Fruit fly (Drosophila melanogaster) whole organism, pupa: ENCODE data around the gene Strip.

ENCODE experiments used
- CG10348 ChIP-seq: fragments of 200-800 bp; sonication (Bioruptor generic); IDR thresholded peaks from 2 replicates; pipeline ENCODE4 v1.3.6; 2022; ENCODE audit warnings: missing biosample characterization, missing genetic modification characterization
- CG12605 ChIP-seq: fragments of 200-800 bp; sonication (Bioruptor generic); IDR thresholded peaks from 2 replicates; pipeline ENCODE4 v1.3.6; 2022; ENCODE audit warnings: missing biosample characterization, missing genetic modification characterization
- CG13204 ChIP-seq: fragments of 200-800 bp; sonication (Bioruptor generic); optimal IDR thresholded peaks from 2 replicates; lab custom pipeline; 2018; ENCODE audit warnings: missing biosample characterization, mild to moderate bottlenecking, missing genetic modification characterization, moderate library complexity
- CG14655 ChIP-seq: fragments of 200-800 bp; sonication (Bioruptor generic); optimal IDR thresholded peaks from 3 replicates; lab custom pipeline; 2017; ENCODE audit warnings: mild to moderate bottlenecking, missing biosample characterization, missing genetic modification reagents, missing genetic modification characterization
- CG15710 ChIP-seq: fragments of 200-800 bp; sonication (Bioruptor generic); optimal IDR thresholded peaks from 2 replicates; lab custom pipeline; 2018; ENCODE audit warnings: missing biosample characterization, mild to moderate bottlenecking, missing genetic modification characterization, moderate library complexity
- CG17806 ChIP-seq: fragments of 200-800 bp; sonication (Bioruptor generic); optimal IDR thresholded peaks from 2 replicates; lab custom pipeline; 2018; ENCODE audit warnings: missing biosample characterization, mild to moderate bottlenecking, missing genetic modification characterization, moderate library complexity
- CG32121 ChIP-seq: fragments of 200-800 bp; sonication (Bioruptor generic); IDR thresholded peaks from 2 replicates; pipeline ENCODE4 v1.3.6; 2022; ENCODE audit warnings: missing biosample characterization, missing genetic modification characterization
- CG34367 ChIP-seq: fragments of 200-800 bp; sonication (Bioruptor generic); optimal IDR thresholded peaks from 2 replicates; lab custom pipeline; 2018; ENCODE audit warnings: missing biosample characterization, mild to moderate bottlenecking, missing genetic modification characterization
- CG4496 ChIP-seq: fragments of 200-800 bp; sonication (Bioruptor generic); IDR thresholded peaks from 3 replicates; pipeline ENCODE4 v1.3.6; 2022; ENCODE audit warnings: missing biosample characterization, missing genetic modification characterization
- CG8159 ChIP-seq: fragments of 200-800 bp; sonication (Bioruptor generic); optimal IDR thresholded peaks from 3 replicates; lab custom pipeline; 2018; ENCODE audit warnings: missing biosample characterization, mild to moderate bottlenecking, missing genetic modification characterization, moderate library complexity
- CG8301 ChIP-seq: fragments of 200-800 bp; sonication (Bioruptor generic); optimal IDR thresholded peaks from 2 replicates; lab custom pipeline; 2018; ENCODE audit warnings: missing biosample characterization, mild to moderate bottlenecking, missing genetic modification characterization
- CG9948 ChIP-seq: fragments of 200-800 bp; sonication (Bioruptor generic); optimal IDR thresholded peaks from 2 replicates; lab custom pipeline; 2018; ENCODE audit warnings: missing biosample characterization, mild to moderate bottlenecking, missing genetic modification characterization, moderate library complexity
- D1 ChIP-seq: fragments of 200-800 bp; sonication (Bioruptor generic); optimal IDR thresholded peaks from 2 replicates; lab custom pipeline; 2018; ENCODE audit warnings: missing biosample characterization, mild to moderate bottlenecking, missing genetic modification characterization, moderate library complexity
- EcR ChIP-seq: fragments of 200-800 bp; sonication (Bioruptor generic); optimal IDR thresholded peaks from 3 replicates; lab custom pipeline; 2019; ENCODE audit warnings: missing biosample characterization, missing genetic modification characterization, mild to moderate bottlenecking, moderate library complexity, missing genetic modification reagents
- Ets98B ChIP-seq: fragments of 200-800 bp; sonication (Bioruptor generic); IDR thresholded peaks from 2 replicates; pipeline ENCODE4 v1.3.6; 2022; ENCODE audit warnings: missing biosample characterization, missing genetic modification characterization
- Pif1A ChIP-seq: fragments of 200-800 bp; sonication (Bioruptor generic); optimal IDR thresholded peaks from 3 replicates; lab custom pipeline; 2016; ENCODE audit warnings: missing biosample characterization, missing genetic modification characterization
- Pif1B ChIP-seq: fragments of 200-800 bp; sonication (Bioruptor generic); optimal IDR thresholded peaks from 3 replicates; lab custom pipeline; 2016; ENCODE audit warnings: missing biosample characterization, missing genetic modification characterization
- Snoo ChIP-seq: fragments of 200-800 bp; sonication (Bioruptor generic); optimal IDR thresholded peaks from 3 replicates; lab custom pipeline; 2017; ENCODE audit warnings: missing biosample characterization, mild to moderate bottlenecking, missing genetic modification characterization, inconsistent platforms
- fd96Ca ChIP-seq: fragments of 200-800 bp; sonication (Bioruptor generic); IDR thresholded peaks from 3 replicates; pipeline ENCODE4 v1.3.6; 2022; ENCODE audit warnings: missing biosample characterization, missing genetic modification characterization
- gl ChIP-seq: fragments of 200-800 bp; sonication (Bioruptor generic); optimal IDR thresholded peaks from 2 replicates; lab custom pipeline; 2018; ENCODE audit warnings: missing biosample characterization, mild to moderate bottlenecking, missing genetic modification characterization
- rn ChIP-seq: fragments of 200-800 bp; sonication (Bioruptor generic); IDR thresholded peaks from 2 replicates; pipeline ENCODE4 v1.3.6; 2022; ENCODE audit warnings: missing biosample characterization, missing genetic modification characterization

Gene Strip

dm6 chr3L:3319992-3320732 lies 8.5 kb downstream of the Strip start:
- TF ChIP-seq CG10348 (GFP tag; lab: Robert Waterston, UW) (no peak), CG9948 (tag; lab: Kevin White, UChicago) (peak; percentile 3), Ets98B (GFP tag; lab: Robert Waterston, UW) (no peak), EcR (GFP tag; lab: Kevin White, UChicago) (peak; percentile 65), Snoo (tag; lab: Kevin White, UChicago) (no peak), CG15710 (tag; lab: Kevin White, UChicago) (no peak), gl (no peak), CG4496 (GFP tag; lab: Robert Waterston, UW) (no peak), CG12605 (no peak), rn (no peak), Pif1B (GFP tag; lab: Kevin White, UChicago) (no peak), CG34367 (tag; lab: Kevin White, UChicago) (no peak), CG8159 (tag; lab: Kevin White, UChicago) (peak; percentile 14), CG17806 (tag; lab: Kevin White, UChicago) (no peak), D1 (tag; lab: Kevin White, UChicago) (no peak), CG8301 (tag; lab: Kevin White, UChicago) (peak; percentile 19), fd96Ca (no peak)

dm6 chr3L:3319223-3319643 lies 9.4 kb downstream of the Strip start, which contains the start of the genes PIG-C, CG12016 and Dpm2:
TSS of gene PIG-C (minus strand) at chr3L:3319232.
TSS of gene CG12016 (plus strand) at chr3L:3319555.
TSS of gene Dpm2 (plus strand) at chr3L:3319555.
- peak; percentile 47; the same call in 1 of the 2 replicates for TF ChIP-seq CG32121 (GFP tag; lab: Robert Waterston, UW)
- no peak for TF ChIP-seq fd96Ca
- peak; percentile 20 for TF ChIP-seq Snoo (tag; lab: Kevin White, UChicago)
- TF ChIP-seq CG17806 (tag; lab: Kevin White, UChicago) = peak; percentile 13
- TF ChIP-seq D1 (tag; lab: Kevin White, UChicago) = no peak
- TF ChIP-seq CG15710 (tag; lab: Kevin White, UChicago) = peak; percentile 48
- peak; percentile 8 for TF ChIP-seq CG8301 (tag; lab: Kevin White, UChicago)
- TF ChIP-seq CG10348 (GFP tag; lab: Robert Waterston, UW) = no peak
- TF ChIP-seq CG34367 (tag; lab: Kevin White, UChicago) = peak; percentile 25
- TF ChIP-seq CG4496 (GFP tag; lab: Robert Waterston, UW) = peak; percentile 66; the same call in 1 of the 3 replicates

dm6 chr3L:3316441-3316840 lies 12.2 kb downstream of the Strip start, which contains the start of gene Drsl5:
TSS of gene Drsl5 (plus strand) at chr3L:3316781.
- no peak for TF ChIP-seq D1 (tag; lab: Kevin White, UChicago)
- TF ChIP-seq CG10348 (GFP tag; lab: Robert Waterston, UW) = no peak
- TF ChIP-seq CG17806 (tag; lab: Kevin White, UChicago) = no peak
- TF ChIP-seq CG9948 (tag; lab: Kevin White, UChicago) = no peak
- no peak for TF ChIP-seq gl
- no peak for TF ChIP-seq CG14655 (GFP tag; lab: Kevin White, UChicago)
- no peak for TF ChIP-seq Pif1B (GFP tag; lab: Kevin White, UChicago)

- TF ChIP-seq CG15710 (tag; lab: Kevin White, UChicago) (no peak), EcR (GFP tag; lab: Kevin White, UChicago) (peak; percentile 16), CG14655 (GFP tag; lab: Kevin White, UChicago) (no peak), gl (no peak), CG32121 (GFP tag; lab: Robert Waterston, UW) (no peak)
Measured at dm6 chr3L:3315288-3315687, 13.4 kb downstream of the Strip start, which contains the start of gene Drsl4. TSS of gene Drsl4 (plus strand) at chr3L:3315620.

- TF ChIP-seq CG34367 (tag; lab: Kevin White, UChicago) = no peak
- no peak for TF ChIP-seq EcR (GFP tag; lab: Kevin White, UChicago)
- TF ChIP-seq CG9948 (tag; lab: Kevin White, UChicago) = no peak
- no peak for TF ChIP-seq Ets98B (GFP tag; lab: Robert Waterston, UW)
- TF ChIP-seq CG10348 (GFP tag; lab: Robert Waterston, UW) = no peak
- TF ChIP-seq gl = no peak
- TF ChIP-seq D1 (tag; lab: Kevin White, UChicago) = no peak
- TF ChIP-seq Pif1B (GFP tag; lab: Kevin White, UChicago) = no peak
- no peak for TF ChIP-seq CG32121 (GFP tag; lab: Robert Waterston, UW)
- no peak for TF ChIP-seq CG4496 (GFP tag; lab: Robert Waterston, UW)
- no peak for TF ChIP-seq CG8301 (tag; lab: Kevin White, UChicago)
- TF ChIP-seq CG8159 (tag; lab: Kevin White, UChicago) = no peak
- TF ChIP-seq CG14655 (GFP tag; lab: Kevin White, UChicago) = no peak
- no peak for TF ChIP-seq CG13204 (GFP tag; lab: Kevin White, UChicago)
Measured at dm6 chr3L:3314696-3315095, 14.0 kb downstream of the Strip start, which contains the start of gene Drsl3. TSS of gene Drsl3 (plus strand) at chr3L:3314996.

dm6 chr3L:3314049-3314448 lies 14.6 kb downstream of the Strip start, which contains the start of gene Drsl2:
TSS of gene Drsl2 (plus strand) at chr3L:3314349.
- TF ChIP-seq CG13204 (GFP tag; lab: Kevin White, UChicago) (no peak), CG34367 (tag; lab: Kevin White, UChicago) (no peak), Pif1A (GFP tag; lab: Kevin White, UChicago) (no peak), CG15710 (tag; lab: Kevin White, UChicago) (no peak), gl (no peak), CG8159 (tag; lab: Kevin White, UChicago) (no peak), CG32121 (GFP tag; lab: Robert Waterston, UW) (no peak), Snoo (tag; lab: Kevin White, UChicago) (no peak), CG17806 (tag; lab: Kevin White, UChicago) (no peak), Pif1B (GFP tag; lab: Kevin White, UChicago) (no peak), EcR (GFP tag; lab: Kevin White, UChicago) (no peak), CG10348 (GFP tag; lab: Robert Waterston, UW) (no peak), CG14655 (GFP tag; lab: Kevin White, UChicago) (no peak), CG12605 (no peak), rn (no peak)
